Worm (Caenorhabditis elegans) whole organism, L4/young adult: ENCODE measurements around the gene F57G9.7.

Experiments
- W03F9.2 ChIP-seq: fragments of 150-350 bp; optimal IDR thresholded peaks from 2 replicates; lab custom pipeline; 2014; ENCODE audit warnings: missing biosample characterization, missing genetic modification characterization
- dao-5 ChIP-seq: sonication (generic microtip); optimal IDR thresholded peaks from 2 replicates; lab custom pipeline; 2016; ENCODE audit warnings: missing genotype, missing genetic modification characterization, moderate library complexity, missing compliant biosample characterization
- him-1 ChIP-seq: sonication (generic microtip); optimal IDR thresholded peaks from 2 replicates; lab custom pipeline; 2016; ENCODE audit warnings: missing genotype, missing genetic modification reagents, missing genetic modification characterization, missing compliant biosample characterization

- TF ChIP-seq W03F9.2 (no peak), dao-5 (tag; lab: Kevin White, UChicago) (no peak), him-1 (tag; lab: Kevin White, UChicago) (no peak)
Measured at ce11 chrII:12349866-12350265, 47.7 kb downstream of the F57G9.7 start.
